Worm (Caenorhabditis elegans) whole organism, L2 larva: ENCODE data around the gene ZK185.2.

Source experiments
- C34F6.9 ChIP-seq: fragments of 150-350 bp; optimal IDR thresholded peaks from 2 replicates; lab custom pipeline; 2014; ENCODE audit warnings: missing biosample characterization, missing genetic modification characterization
- Y55F3AM.14 ChIP-seq: fragments of 200-800 bp; sonication (Bioruptor generic); optimal IDR thresholded peaks from 2 replicates; lab custom pipeline; 2018; ENCODE audit warnings: mild to moderate bottlenecking, missing genetic modification characterization, missing compliant biosample characterization
- alr-1 ChIP-seq: fragments of 150-350 bp; optimal IDR thresholded peaks from 2 replicates; lab custom pipeline; 2014; ENCODE audit warnings: missing biosample characterization, missing genetic modification characterization
- aly-2 ChIP-seq: fragments of 150-350 bp; optimal IDR thresholded peaks from 2 replicates; lab custom pipeline; 2014; ENCODE audit warnings: missing biosample characterization, missing genetic modification characterization
- ceh-82 ChIP-seq: fragments of 150-350 bp; optimal IDR thresholded peaks from 2 replicates; lab custom pipeline; 2014; ENCODE audit warnings: missing biosample characterization, missing genetic modification characterization
- crh-2 ChIP-seq: sonication (generic microtip); optimal IDR thresholded peaks from 2 replicates; lab custom pipeline; 2017; ENCODE audit warnings: missing biosample characterization, missing genetic modification characterization
- dmd-4 ChIP-seq: sonication (generic microtip); optimal IDR thresholded peaks from 2 replicates; lab custom pipeline; 2017; ENCODE audit warnings: missing biosample characterization, missing genetic modification characterization
- egl-27 ChIP-seq: sonication (generic microtip); optimal IDR thresholded peaks from 3 replicates; lab custom pipeline; 2017; ENCODE audit warnings: missing biosample characterization, missing genetic modification reagents, missing genetic modification characterization
- lin-11 ChIP-seq: fragments of 150-350 bp; sonication (generic microtip); optimal IDR thresholded peaks from 2 replicates; lab custom pipeline; 2014; ENCODE audit warnings: missing biosample characterization, missing genetic modification characterization, inconsistent platforms, mixed read lengths
- lin-13 ChIP-seq: fragments of 150-350 bp; optimal IDR thresholded peaks from 2 replicates; lab custom pipeline; 2014; ENCODE audit warnings: missing biosample characterization, missing genetic modification reagents, missing genetic modification characterization
- lin-39 ChIP-seq: fragments of 150-350 bp; optimal IDR thresholded peaks from 2 replicates; lab custom pipeline; 2014; ENCODE audit warnings: missing biosample characterization, missing genetic modification reagents, missing genetic modification characterization
- lsy-2 ChIP-seq, 2 experiments: fragments of 150-350 bp in 1 of 2; sonication (generic microtip) in 1 of 2; optimal IDR thresholded peaks; 2 replicates each; lab custom pipeline; 2014 to 2017; ENCODE audit warnings: missing biosample characterization in 2 of 2, missing genetic modification characterization in 2 of 2
- mab-5 ChIP-seq: fragments of 150-350 bp; optimal IDR thresholded peaks from 2 replicates; lab custom pipeline; 2014; ENCODE audit warnings: missing biosample characterization, missing genetic modification characterization
- mdl-1 ChIP-seq, 2 experiments: fragments of 150-350 bp in 1 of 2; sonication (generic microtip) in 1 of 2; optimal IDR thresholded peaks; 2 replicates each; lab custom pipeline; 2017; ENCODE audit warnings: missing biosample characterization in 2 of 2, missing genetic modification characterization in 2 of 2
- nhr-10 ChIP-seq: sonication (generic microtip); optimal IDR thresholded peaks from 2 replicates; lab custom pipeline; 2017; ENCODE audit warnings: missing biosample characterization, missing genetic modification characterization
- nhr-11 ChIP-seq: fragments of 150-350 bp; optimal IDR thresholded peaks from 2 replicates; lab custom pipeline; 2014; ENCODE audit warnings: missing biosample characterization, missing genetic modification characterization
- nhr-12 ChIP-seq: fragments of 150-350 bp; optimal IDR thresholded peaks from 2 replicates; lab custom pipeline; 2014; ENCODE audit warnings: missing biosample characterization, missing genetic modification characterization
- nhr-129 ChIP-seq: fragments of 150-350 bp; optimal IDR thresholded peaks from 2 replicates; lab custom pipeline; 2014; ENCODE audit warnings: missing biosample characterization, missing genetic modification characterization
- nhr-21 ChIP-seq: fragments of 150-350 bp; optimal IDR thresholded peaks from 2 replicates; lab custom pipeline; 2014; ENCODE audit warnings: missing biosample characterization, missing genetic modification characterization
- nhr-237 ChIP-seq: fragments of 150-350 bp; optimal IDR thresholded peaks from 2 replicates; lab custom pipeline; 2014; ENCODE audit warnings: missing biosample characterization, missing genetic modification characterization
- nhr-6 ChIP-seq: fragments of 150-350 bp; optimal IDR thresholded peaks from 2 replicates; lab custom pipeline; 2014; ENCODE audit warnings: missing biosample characterization, missing genetic modification characterization
- nhr-77 ChIP-seq: fragments of 150-350 bp; optimal IDR thresholded peaks from 2 replicates; lab custom pipeline; 2014; ENCODE audit warnings: missing biosample characterization, missing genetic modification characterization
- sem-4 ChIP-seq: fragments of 150-350 bp; optimal IDR thresholded peaks from 2 replicates; lab custom pipeline; 2014; ENCODE audit warnings: missing biosample characterization, missing genetic modification reagents, missing genetic modification characterization
- skn-1 ChIP-seq: sonication (generic microtip); optimal IDR thresholded peaks from 2 replicates; lab custom pipeline; 2017; ENCODE audit warnings: missing biosample characterization, missing genetic modification characterization
- sma-3 ChIP-seq: sonication (generic microtip); optimal IDR thresholded peaks from 2 replicates; lab custom pipeline; 2016; ENCODE audit warnings: missing genetic modification reagents, missing genetic modification characterization, missing compliant biosample characterization
- sma-9 ChIP-seq, 2 experiments: fragments of 150-350 bp in 1 of 2; sonication (generic microtip) in 1 of 2; optimal IDR thresholded peaks; 2 replicates each; lab custom pipeline; 2014 to 2016; ENCODE audit warnings: missing genetic modification characterization in 2 of 2, mild to moderate bottlenecking in 1 of 2, missing biosample characterization in 1 of 2, missing compliant biosample characterization in 1 of 2, missing genetic modification reagents in 1 of 2, moderate library complexity in 1 of 2
- snpc-4 ChIP-seq: fragments of 150-350 bp; optimal IDR thresholded peaks from 2 replicates; lab custom pipeline; 2014; ENCODE audit warnings: missing biosample characterization, missing genetic modification characterization
- unc-55 ChIP-seq: fragments of 150-350 bp; sonication (generic microtip); optimal IDR thresholded peaks from 3 replicates; lab custom pipeline; 2014; ENCODE audit warnings: missing biosample characterization, missing genetic modification reagents, missing genetic modification characterization
- unc-62 ChIP-seq: fragments of 150-350 bp; optimal IDR thresholded peaks from 2 replicates; lab custom pipeline; 2014; ENCODE audit warnings: missing biosample characterization, missing genetic modification reagents, missing genetic modification characterization
- zag-1 ChIP-seq: fragments of 150-350 bp; optimal IDR thresholded peaks from 2 replicates; lab custom pipeline; 2014; ENCODE audit warnings: missing biosample characterization, missing genetic modification characterization
- ztf-11 ChIP-seq: sonication (generic microtip); optimal IDR thresholded peaks from 2 replicates; lab custom pipeline; 2017; ENCODE audit warnings: missing biosample characterization, missing genetic modification characterization

ZK185.2 gene

ce11 chrIV:4570599-4570998 is 34.3 kb downstream of the ZK185.2 start:
- TF ChIP-seq unc-55 (GFP tag; lab: Kevin White, UChicago), result peak; percentile 7
- no peak for TF ChIP-seq unc-62
- peak; percentile 29 for TF ChIP-seq C34F6.9 (tag; lab: Kevin White, UChicago)
- no peak for TF ChIP-seq lin-13 (GFP tag; lab: Kevin White, UChicago)
- peak; percentile 8 for TF ChIP-seq Y55F3AM.14 (GFP tag; lab: Kevin White, UChicago)
- TF ChIP-seq sma-9 (GFP tag; optimal IDR thresholded peaks at IDR 0.05; lab: Kevin White, UChicago), result peak; percentile 7
- no peak for TF ChIP-seq sma-9 (tag; optimal IDR thresholded peaks at IDR 0.05; lab: Kevin White, UChicago)

DNA sequence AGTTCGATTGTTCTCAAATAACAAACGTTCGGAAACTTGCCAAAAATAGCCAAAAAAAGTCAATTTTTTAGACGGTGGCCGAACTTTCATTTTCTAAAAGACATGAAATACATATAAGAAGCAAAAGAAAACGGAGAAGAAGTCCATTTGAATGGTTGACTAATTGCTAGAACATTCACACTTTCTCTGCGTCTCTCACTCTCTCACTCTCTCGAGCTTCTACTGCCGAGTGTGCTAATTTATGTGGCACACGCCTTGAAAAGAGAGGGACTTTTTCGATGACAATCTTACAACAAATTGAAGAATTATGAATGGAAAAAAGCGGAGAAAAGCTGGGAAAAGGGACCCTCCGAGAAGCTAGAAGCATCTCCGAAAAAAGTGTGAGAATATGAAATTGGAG is 37.7 kb downstream of the ZK185.2 start:
- TF ChIP-seq snpc-4 (tag; lab: Kevin White, UChicago), result no peak
- no peak for TF ChIP-seq nhr-129 (tag; lab: Kevin White, UChicago)
- TF ChIP-seq mab-5 (tag; lab: Kevin White, UChicago), result peak; percentile 22
- TF ChIP-seq dmd-4 (tag; lab: Kevin White, UChicago), result no peak
- TF ChIP-seq unc-62, result no peak
- no peak for TF ChIP-seq lin-11 (tag; lab: Kevin White, UChicago)
- no peak for TF ChIP-seq nhr-6 (tag; lab: Kevin White, UChicago)
- peak; percentile 34 for TF ChIP-seq crh-2 (tag; lab: Kevin White, UChicago)
- TF ChIP-seq unc-55 (GFP tag; lab: Kevin White, UChicago), result peak; percentile 8
- TF ChIP-seq C34F6.9 (tag; lab: Kevin White, UChicago), result peak; percentile 6
- no peak for TF ChIP-seq nhr-12
- TF ChIP-seq sma-3 (GFP tag; lab: Kevin White, UChicago), result no peak
- TF ChIP-seq lin-13 (GFP tag; lab: Kevin White, UChicago), result no peak
- TF ChIP-seq nhr-77 (tag; lab: Kevin White, UChicago), result no peak
- TF ChIP-seq skn-1 (tag; lab: Kevin White, UChicago), result no peak

DNA sequence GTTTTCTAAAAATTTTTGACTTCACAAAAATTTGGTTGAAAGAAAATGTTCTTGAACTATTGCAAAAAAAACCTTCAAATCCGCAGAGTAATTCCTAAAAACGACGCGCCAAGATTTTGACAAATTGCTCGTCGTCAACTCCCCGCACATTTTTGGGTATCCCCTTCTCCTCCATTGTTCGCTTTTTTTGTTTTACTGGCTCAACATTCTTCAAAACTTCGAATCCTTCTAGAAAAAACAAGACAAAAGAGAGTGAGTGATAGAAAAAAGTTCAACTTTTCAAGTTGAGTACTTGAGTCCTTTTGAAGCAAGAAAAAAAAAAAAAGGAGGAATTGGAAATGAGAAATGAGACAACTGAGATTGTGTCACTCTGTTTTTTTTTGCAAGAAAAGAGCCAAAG is 40.5 kb downstream of the ZK185.2 start:
- TF ChIP-seq lsy-2 (tag; optimal IDR thresholded peaks at IDR 0.05; lab: Kevin White, UChicago) (peak in 1 of 2 experiments; percentile 4), unc-55 (GFP tag; lab: Kevin White, UChicago) (peak; percentile 61), mdl-1 (tag; optimal IDR thresholded peaks at IDR 0.05; lab: Kevin White, UChicago) (no peak)

ce11 chrIV:4579472-4579871 is 43.1 kb downstream of the ZK185.2 start:
- TF ChIP-seq C34F6.9 (tag; lab: Kevin White, UChicago) (no peak), lin-13 (GFP tag; lab: Kevin White, UChicago) (no peak), nhr-6 (tag; lab: Kevin White, UChicago) (no peak), nhr-129 (tag; lab: Kevin White, UChicago) (no peak), egl-27 (tag; lab: Kevin White, UChicago) (no peak), mab-5 (tag; lab: Kevin White, UChicago) (no peak), nhr-77 (tag; lab: Kevin White, UChicago) (no peak), unc-55 (GFP tag; lab: Kevin White, UChicago) (no peak)

ce11 chrIV:4585991-4586390 is 49.6 kb downstream of the ZK185.2 start:
- peak in 1 of 2 experiments; percentile 48 for TF ChIP-seq lsy-2 (tag; optimal IDR thresholded peaks at IDR 0.05; lab: Kevin White, UChicago)
- peak; percentile 18 for TF ChIP-seq sma-9 (GFP tag; optimal IDR thresholded peaks at IDR 0.05; lab: Kevin White, UChicago)
- no peak for TF ChIP-seq sma-9 (tag; optimal IDR thresholded peaks at IDR 0.05; lab: Kevin White, UChicago)
- no peak for TF ChIP-seq ztf-11 (tag; lab: Kevin White, UChicago)
- TF ChIP-seq nhr-129 (tag; lab: Kevin White, UChicago), result peak; percentile 58
- no peak for TF ChIP-seq nhr-21 (tag; lab: Kevin White, UChicago)
- TF ChIP-seq lin-39 (tag; lab: Kevin White, UChicago), result no peak
- peak; percentile 54 for TF ChIP-seq C34F6.9 (tag; lab: Kevin White, UChicago)
- TF ChIP-seq ceh-82 (tag; lab: Kevin White, UChicago), result no peak
- TF ChIP-seq crh-2 (tag; lab: Kevin White, UChicago), result no peak
- TF ChIP-seq nhr-6 (tag; lab: Kevin White, UChicago), result peak; percentile 6
- no peak for TF ChIP-seq nhr-10 (tag; lab: Kevin White, UChicago)
- TF ChIP-seq sem-4, result peak; percentile 76
- TF ChIP-seq zag-1 (tag; lab: Kevin White, UChicago), result peak; percentile 53
- no peak for TF ChIP-seq nhr-237 (tag; lab: Kevin White, UChicago)
- TF ChIP-seq lin-13 (GFP tag; lab: Kevin White, UChicago), result no peak
- TF ChIP-seq mdl-1 (tag; optimal IDR thresholded peaks at IDR 0.05; lab: Kevin White, UChicago), result peak in 1 of 2 experiments; percentile 63

- TF ChIP-seq zag-1 (tag; lab: Kevin White, UChicago) (no peak), lin-39 (tag; lab: Kevin White, UChicago) (no peak), nhr-11 (tag; lab: Kevin White, UChicago) (no peak), sma-3 (GFP tag; lab: Kevin White, UChicago) (no peak), sma-9 (GFP tag; optimal IDR thresholded peaks at IDR 0.05; lab: Kevin White, UChicago) (no peak), sma-9 (tag; optimal IDR thresholded peaks at IDR 0.05; lab: Kevin White, UChicago) (no peak), alr-1 (no peak), unc-55 (GFP tag; lab: Kevin White, UChicago) (no peak), aly-2 (tag; lab: Kevin White, UChicago) (no peak), nhr-129 (tag; lab: Kevin White, UChicago) (no peak), nhr-12 (no peak), ceh-82 (tag; lab: Kevin White, UChicago) (no peak)
- TF ChIP-seq, all 48 proteins: peak for 0
Measured at ce11 chrIV:4587532-4587931, 51.2 kb downstream of the ZK185.2 start.
